Fruit fly (Drosophila melanogaster) whole organism, embryonic: ENCODE results near the gene FeCH.

Source experiments
- Antp ChIP-seq: fragments of 200-800 bp; sonication (Bioruptor generic); optimal IDR thresholded peaks from 3 replicates; lab custom pipeline; 2016; ENCODE audit warnings: missing biosample characterization, missing genetic modification characterization
- Asciz ChIP-seq: fragments of 200-800 bp; sonication (Bioruptor generic); optimal IDR thresholded peaks from 2 replicates; lab custom pipeline; 2017; ENCODE audit warnings: missing biosample characterization, mild to moderate bottlenecking, missing genetic modification characterization, missing genetic modification reagents
- Atf-2 ChIP-seq: fragments of 200-800 bp; sonication (Bioruptor generic); optimal IDR thresholded peaks from 2 replicates; lab custom pipeline; 2016; ENCODE audit warnings: missing biosample characterization, missing genetic modification characterization
- B-H1 ChIP-seq: fragments of 200-800 bp; sonication (Bioruptor generic); IDR thresholded peaks from 3 replicates; pipeline ENCODE4 v1.3.6; 2022; ENCODE audit warnings: missing biosample characterization, missing genetic modification characterization
- CG10209 ChIP-seq: fragments of 200-800 bp; sonication (Bioruptor generic); optimal IDR thresholded peaks from 3 replicates; lab custom pipeline; 2017; ENCODE audit warnings: missing biosample characterization, mild to moderate bottlenecking, missing genetic modification characterization, missing genetic modification reagents
- CG11085 ChIP-seq: fragments of 200-800 bp; sonication (Bioruptor generic); IDR thresholded peaks from 2 replicates; pipeline ENCODE4 v1.3.6; 2022; ENCODE audit warnings: missing biosample characterization, missing genetic modification characterization
- CG12104 ChIP-seq: fragments of 200-800 bp; sonication (Bioruptor generic); optimal IDR thresholded peaks from 3 replicates; lab custom pipeline; 2016; ENCODE audit warnings: missing biosample characterization, missing genetic modification characterization
- CG12942 ChIP-seq: fragments of 200-800 bp; sonication (Bioruptor generic); optimal IDR thresholded peaks from 3 replicates; lab custom pipeline; 2016; ENCODE audit warnings: missing biosample characterization, missing genetic modification characterization
- CG13775 ChIP-seq: fragments of 200-800 bp; sonication (Bioruptor generic); optimal IDR thresholded peaks from 3 replicates; lab custom pipeline; 2017; ENCODE audit warnings: missing biosample characterization, mild to moderate bottlenecking, missing genetic modification characterization
- CG18764 ChIP-seq: fragments of 200-800 bp; sonication (Bioruptor generic); optimal IDR thresholded peaks from 3 replicates; lab custom pipeline; 2016; ENCODE audit warnings: missing biosample characterization, missing genetic modification characterization
- CG2199 ChIP-seq: fragments of 200-800 bp; sonication (Bioruptor generic); IDR thresholded peaks from 3 replicates; pipeline ENCODE4 v1.3.6; 2022; ENCODE audit warnings: missing biosample characterization, missing genetic modification characterization
- CG2889 ChIP-seq: fragments of 200-800 bp; sonication (Bioruptor generic); IDR thresholded peaks from 3 replicates; pipeline ENCODE4 v1.3.6; 2022; ENCODE audit warnings: missing biosample characterization, missing genetic modification characterization
- CG33557 ChIP-seq: fragments of 200-800 bp; sonication (Bioruptor generic); optimal IDR thresholded peaks from 2 replicates; lab custom pipeline; 2019; ENCODE audit warnings: missing biosample characterization, mild to moderate bottlenecking, missing genetic modification characterization, moderate library complexity
- CG3726 ChIP-seq: fragments of 200-800 bp; sonication (Bioruptor generic); IDR thresholded peaks from 3 replicates; pipeline ENCODE4, ENCODE4 v1.3.6; 2022; ENCODE audit warnings: missing biosample characterization, missing genetic modification characterization
- CG4328 ChIP-seq: fragments of 200-800 bp; sonication (Bioruptor generic); optimal IDR thresholded peaks from 3 replicates; lab custom pipeline; 2017; ENCODE audit warnings: missing biosample characterization, missing genetic modification reagents, missing genetic modification characterization
- CG4820 ChIP-seq: fragments of 200-800 bp; sonication (Bioruptor generic); optimal IDR thresholded peaks from 3 replicates; lab custom pipeline; 2016; ENCODE audit warnings: missing biosample characterization, missing genetic modification characterization
- CG6175 ChIP-seq: fragments of 200-800 bp; sonication (Bioruptor generic); IDR thresholded peaks from 3 replicates; pipeline ENCODE4 v1.3.6; 2022; ENCODE audit warnings: missing biosample characterization, missing genetic modification characterization
- CG7271 ChIP-seq: fragments of 200-800 bp; sonication (Bioruptor generic); optimal IDR thresholded peaks from 2 replicates; lab custom pipeline; 2018; ENCODE audit warnings: missing biosample characterization, mild to moderate bottlenecking, missing genetic modification characterization, moderate library complexity
- CG7987 ChIP-seq: fragments of 200-800 bp; sonication (Bioruptor generic); optimal IDR thresholded peaks from 2 replicates; lab custom pipeline; 2018; ENCODE audit warnings: missing biosample characterization, mild to moderate bottlenecking, missing genetic modification characterization, moderate library complexity
- CG8388 ChIP-seq: fragments of 200-800 bp; sonication (Bioruptor generic); optimal IDR thresholded peaks from 2 replicates; lab custom pipeline; 2019; ENCODE audit warnings: missing biosample characterization, mild to moderate bottlenecking, missing genetic modification characterization, moderate library complexity
- CG8944 ChIP-seq: fragments of 200-800 bp; sonication (Bioruptor generic); optimal IDR thresholded peaks from 3 replicates; lab custom pipeline; 2016; ENCODE audit warnings: missing biosample characterization, missing genetic modification characterization
- CG9817 ChIP-seq: fragments of 200-800 bp; sonication (Bioruptor generic); optimal IDR thresholded peaks from 2 replicates; lab custom pipeline; 2018; ENCODE audit warnings: missing biosample characterization, mild to moderate bottlenecking, missing genetic modification characterization, moderate library complexity
- CG9876 ChIP-seq: fragments of 200-800 bp; sonication (Bioruptor generic); optimal IDR thresholded peaks from 2 replicates; lab custom pipeline; 2016; ENCODE audit warnings: missing biosample characterization, missing genetic modification characterization
- CkIIα-i1 ChIP-seq: fragments of 200-800 bp; sonication (Bioruptor generic); IDR thresholded peaks from 2 replicates; pipeline ENCODE4 v1.3.6; 2022; ENCODE audit warnings: missing biosample characterization, missing genetic modification characterization
- CoRest ChIP-seq: fragments of 200-800 bp; sonication (Bioruptor generic); optimal IDR thresholded peaks from 3 replicates; lab custom pipeline; 2018; ENCODE audit warnings: missing biosample characterization, mild to moderate bottlenecking, missing genetic modification characterization, moderate library complexity
- Dfd ChIP-seq, 2 experiments: fragments of >200 bp; optimal IDR thresholded peaks; 2 replicates each; lab custom pipeline; 2017; ENCODE audit warnings: missing biosample characterization in 2 of 2, missing genetic modification characterization in 2 of 2
- Dip2 ChIP-seq: fragments of 200-800 bp; sonication (Bioruptor generic); IDR thresholded peaks from 2 replicates; pipeline ENCODE4 v1.3.6; 2022; ENCODE audit warnings: missing biosample characterization, missing genetic modification characterization
- Ets97D ChIP-seq: fragments of 200-800 bp; sonication (Bioruptor generic); optimal IDR thresholded peaks from 3 replicates; lab custom pipeline; 2016; ENCODE audit warnings: missing biosample characterization, missing genetic modification characterization
- HLH4C ChIP-seq: fragments of 200-800 bp; sonication (Bioruptor generic); IDR thresholded peaks from 3 replicates; pipeline ENCODE4 v1.3.6; 2022; ENCODE audit warnings: missing biosample characterization, missing genetic modification characterization; ENCODE audit not compliant: partially characterized antibody
- Nf-YB ChIP-seq: fragments of 200-800 bp; sonication (Bioruptor generic); optimal IDR thresholded peaks from 3 replicates; lab custom pipeline; 2019; ENCODE audit warnings: missing biosample characterization, mild to moderate bottlenecking, missing genetic modification characterization, moderate library complexity
- Side ChIP-seq: fragments of 200-800 bp; sonication (Bioruptor generic); optimal IDR thresholded peaks from 2 replicates; lab custom pipeline; 2016; ENCODE audit warnings: missing biosample characterization, missing genetic modification characterization
- Sry-δ ChIP-seq: fragments of 200-800 bp; sonication (Bioruptor generic); optimal IDR thresholded peaks from 2 replicates; lab custom pipeline; 2016; ENCODE audit warnings: missing biosample characterization, missing genetic modification characterization
- Xrp1 ChIP-seq: fragments of 200-800 bp; sonication (Bioruptor generic); IDR thresholded peaks from 2 replicates; pipeline ENCODE4 v1.3.6; 2022; ENCODE audit warnings: missing biosample characterization, missing genetic modification characterization
- aop ChIP-seq: fragments of 200-800 bp; sonication (Bioruptor generic); IDR thresholded peaks from 2 replicates; pipeline ENCODE4 v1.3.6; 2022; ENCODE audit warnings: missing biosample characterization, missing genetic modification characterization
- ase ChIP-seq: fragments of 200-800 bp; sonication (Bioruptor generic); IDR thresholded peaks from 3 replicates; pipeline ENCODE4 v1.3.6; 2022; ENCODE audit warnings: missing biosample characterization, missing genetic modification characterization
- ato ChIP-seq: fragments of 200-800 bp; sonication (Bioruptor generic); IDR thresholded peaks from 2 replicates; pipeline ENCODE4 v1.3.6; 2022; ENCODE audit warnings: missing biosample characterization, missing genetic modification characterization; ENCODE audit not compliant: partially characterized antibody
- caup ChIP-seq: fragments of 200-800 bp; sonication (Bioruptor generic); optimal IDR thresholded peaks from 3 replicates; lab custom pipeline; 2017; ENCODE audit warnings: missing biosample characterization, mild to moderate bottlenecking, missing genetic modification characterization, moderate library complexity; ENCODE audit not compliant: severe bottlenecking
- ci ChIP-seq: fragments of 200-800 bp; sonication (Bioruptor generic); IDR thresholded peaks from 3 replicates; pipeline ENCODE4 v1.3.6; 2022; ENCODE audit warnings: missing biosample characterization, missing genetic modification characterization
- crc ChIP-seq: fragments of 200-800 bp; sonication (Bioruptor generic); optimal IDR thresholded peaks from 2 replicates; lab custom pipeline; 2016; ENCODE audit warnings: missing biosample characterization, missing genetic modification characterization
- da ChIP-seq: fragments of 200-800 bp; sonication (Bioruptor generic); optimal IDR thresholded peaks from 2 replicates; lab custom pipeline; 2016; ENCODE audit warnings: missing biosample characterization, missing genetic modification characterization
- disco-r ChIP-seq: fragments of 200-800 bp; sonication (Bioruptor generic); optimal IDR thresholded peaks from 2 replicates; lab custom pipeline; 2016; ENCODE audit warnings: missing biosample characterization, missing genetic modification characterization
- en ChIP-seq: fragments of 200-800 bp; sonication (Bioruptor generic); optimal IDR thresholded peaks from 2 replicates; lab custom pipeline; 2016; ENCODE audit warnings: missing biosample characterization, missing genetic modification characterization
- gcm2 ChIP-seq: fragments of 200-800 bp; sonication (Bioruptor generic); optimal IDR thresholded peaks from 2 replicates; lab custom pipeline; 2016; ENCODE audit warnings: missing biosample characterization, missing genetic modification characterization
- ham ChIP-seq: fragments of 200-800 bp; sonication (Bioruptor generic); IDR thresholded peaks from 2 replicates; pipeline ENCODE4 v1.3.6; 2022; ENCODE audit warnings: missing biosample characterization, missing genetic modification characterization
- lola ChIP-seq, 3 experiments: fragments of >200 bp in 2 of 3; fragments of 200-800 bp in 1 of 3; sonication (Bioruptor generic) in 1 of 3; optimal IDR thresholded peaks; 2 replicates each; lab custom pipeline; 2017 to 2019; ENCODE audit warnings: missing biosample characterization in 3 of 3, missing genetic modification characterization in 3 of 3, mild to moderate bottlenecking in 1 of 3, moderate library complexity in 1 of 3
- mam ChIP-seq: fragments of 200-800 bp; sonication (Bioruptor generic); optimal IDR thresholded peaks from 3 replicates; lab custom pipeline; 2016; ENCODE audit warnings: missing biosample characterization, missing genetic modification characterization
- ro ChIP-seq: fragments of 200-800 bp; sonication (Bioruptor generic); IDR thresholded peaks from 2 replicates; pipeline ENCODE4 v1.3.6; 2022; ENCODE audit warnings: missing biosample characterization, missing genetic modification characterization
- sna ChIP-seq: fragments of 200-800 bp; sonication (Bioruptor generic); IDR thresholded peaks from 2 replicates; pipeline ENCODE4 v1.3.6; 2022; ENCODE audit warnings: missing biosample characterization, missing genetic modification characterization; ENCODE audit not compliant: partially characterized antibody
- stwl ChIP-seq: fragments of 200-800 bp; sonication (Bioruptor generic); optimal IDR thresholded peaks from 3 replicates; lab custom pipeline; 2018; ENCODE audit warnings: missing biosample characterization, mild to moderate bottlenecking, missing genetic modification characterization, moderate library complexity

Gene FeCH

DNA sequence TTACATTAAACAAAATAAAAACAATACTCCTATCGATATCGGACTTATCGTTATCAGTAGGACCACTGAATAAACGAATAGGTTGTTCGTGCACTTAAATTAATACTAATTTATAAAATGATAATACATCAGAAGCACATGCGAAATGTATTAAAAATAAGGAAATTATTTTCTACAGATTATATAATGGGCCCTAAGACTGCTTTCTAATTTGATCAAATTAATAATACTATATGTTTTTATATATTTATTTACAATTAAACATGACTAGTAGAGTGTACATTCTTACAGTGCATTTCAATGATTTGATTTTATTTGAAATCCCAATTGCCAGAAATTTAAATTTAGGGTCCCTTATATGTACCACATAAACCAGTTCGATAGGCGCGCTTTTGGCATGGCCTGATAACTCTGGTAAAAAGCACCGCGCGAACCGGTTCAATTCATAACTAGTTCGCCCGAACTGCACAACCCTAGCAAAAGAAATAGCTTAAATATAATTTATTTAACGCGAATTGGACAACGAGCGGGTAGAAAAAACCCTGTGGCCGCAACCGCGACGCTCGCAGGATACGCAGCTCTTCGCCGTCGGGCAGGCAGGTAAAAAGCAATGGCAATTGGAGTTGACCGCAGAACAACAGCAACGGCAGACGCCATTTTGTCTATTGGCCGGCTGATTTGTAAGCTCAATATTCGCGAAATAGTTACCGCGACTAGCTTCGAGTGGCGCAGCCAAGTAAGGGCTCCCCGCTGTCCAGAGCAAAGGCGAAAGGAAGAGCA is 35.3 kb downstream of the FeCH start, which contains the start of the genes CG2126 and faf (continued):
- TF ChIP-seq Sry-δ (GFP tag; lab: Kevin White, UChicago) (peak; percentile 40), CG33557 (GFP tag; lab: Kevin White, UChicago) (peak; percentile 59), crc (GFP tag; lab: Kevin White, UChicago) (no peak), CG6175 (GFP tag; lab: Robert Waterston, UW) (0 out of 3 replicates have a peak, but pooled peaks have one; percentile 50), aop (GFP tag; lab: Robert Waterston, UW) (no peak), CG12942 (GFP tag; lab: Kevin White, UChicago) (peak; percentile 83), stwl (tag; lab: Kevin White, UChicago) (peak; percentile 40), CG9876 (GFP tag; lab: Kevin White, UChicago) (peak; percentile 12), CG2199 (GFP tag; lab: Robert Waterston, UW) (no peak), CG7271 (tag; lab: Kevin White, UChicago) (peak; percentile 46), CG2889 (GFP tag; lab: Robert Waterston, UW) (peak; percentile 56; the same call in 2 of the 3 replicates), CoRest (tag; lab: Kevin White, UChicago) (peak; percentile 86), CG9817 (tag; lab: Kevin White, UChicago) (peak; percentile 84), ase (GFP tag; lab: Robert Waterston, UW) (peak; percentile 72; the same call in 1 of the 3 replicates), ato (GFP tag; lab: Robert Waterston, UW) (no peak), mam (GFP tag; lab: Kevin White, UChicago) (peak; percentile 74), CG12104 (peak; percentile 75), en (no peak), ham (GFP tag; lab: Robert Waterston, UW) (no peak), Nf-YB (peak; percentile 66), Ets97D (GFP tag; lab: Kevin White, UChicago) (peak; percentile 60), CG10209 (GFP tag; lab: Kevin White, UChicago) (peak; percentile 73), CG4820 (peak; percentile 61), lola (GFP tag; optimal IDR thresholded peaks at IDR 0.05; lab: Kevin White, UChicago) (peak in 1 of 3 experiments; percentile 72), CG3726 (GFP tag; lab: Robert Waterston, UW) (peak; percentile 62; the same call in 1 of the 3 replicates), Antp (GFP tag; lab: Kevin White, UChicago) (peak; percentile 58), CG18764 (GFP tag; lab: Kevin White, UChicago) (peak; percentile 73), ro (GFP tag; lab: Robert Waterston, UW) (peak; percentile 23; the same call in 1 of the 2 replicates), CG13775 (peak; percentile 79), CG8944 (peak; percentile 31), Side (peak; percentile 31), Dip2 (GFP tag; lab: Robert Waterston, UW) (no peak), HLH4C (GFP tag; lab: Robert Waterston, UW) (peak; percentile 62; the same call in 2 of the 3 replicates), ci (peak; percentile 84), disco-r (no peak), sna (no peak), B-H1 (peak; percentile 56; the same call in 2 of the 3 replicates), CG7987 (peak; percentile 36), da (GFP tag; lab: Kevin White, UChicago) (no peak), caup (GFP tag; lab: Kevin White, UChicago) (peak; percentile 73), Atf-2 (GFP tag; lab: Kevin White, UChicago) (peak; percentile 34), CG11085 (GFP tag; lab: Robert Waterston, UW) (peak; percentile 60; the same call in 1 of the 2 replicates), gcm2 (GFP tag; lab: Kevin White, UChicago) (no peak), CkIIα-i1 (GFP tag; lab: Robert Waterston, UW) (no peak), Dfd (GFP tag; optimal IDR thresholded peaks at IDR 0.05; lab: Kevin White, UChicago) (no peak), CG4328 (GFP tag; lab: Kevin White, UChicago) (peak; percentile 73), CG8388 (peak; percentile 77), Asciz (GFP tag; lab: Kevin White, UChicago) (no peak), Xrp1 (GFP tag; lab: Robert Waterston, UW) (peak; percentile 77; the same call in 1 of the 2 replicates)
